Worm (Caenorhabditis elegans) whole organism, young adult: ENCODE results near the gene C16C10.1.
A peak's percentile ranks its signal among the peaks of the same experiment; 100 is the strongest.

Source experiments
- F23B12.7 ChIP-seq: sonication (generic microtip); optimal IDR thresholded peaks from 2 replicates; lab custom pipeline; 2017; ENCODE audit warnings: missing genetic modification characterization, mild to moderate bottlenecking, missing compliant biosample characterization, antibody characterized with exemption, moderate library complexity; ENCODE audit not compliant: insufficient read depth
- T07F8.4 ChIP-seq: sonication (generic microtip); optimal IDR thresholded peaks from 2 replicates; lab custom pipeline; 2016; ENCODE audit warnings: mild to moderate bottlenecking, missing genetic modification characterization, moderate library complexity, missing compliant biosample characterization
- bed-2 ChIP-seq: fragments of 200-800 bp; sonication (Bioruptor generic); IDR thresholded peaks from 2 replicates; pipeline ENCODE4 v1.3.6; 2022; ENCODE audit warnings: missing genetic modification reagents, missing genetic modification characterization, missing compliant biosample characterization
- egrh-3 ChIP-seq: fragments of 200-800 bp; sonication (Bioruptor generic); IDR thresholded peaks from 2 replicates; pipeline ENCODE4 v1.3.6; 2022; ENCODE audit warnings: missing genetic modification reagents, missing genetic modification characterization, missing compliant biosample characterization
- let-526 ChIP-seq: fragments of 200-800 bp; sonication (Bioruptor generic); IDR thresholded peaks from 2 replicates; pipeline ENCODE4 v1.3.6; 2022; ENCODE audit warnings: missing genetic modification reagents, missing genetic modification characterization, missing compliant biosample characterization
- nfyb-1 ChIP-seq: fragments of 200-800 bp; sonication (Bioruptor generic); IDR thresholded peaks from 2 replicates; pipeline ENCODE4 v1.3.6; 2022; ENCODE audit warnings: missing genetic modification reagents, missing genetic modification characterization, missing compliant biosample characterization
- nhr-27 ChIP-seq: fragments of 200-800 bp; sonication (Bioruptor generic); optimal IDR thresholded peaks from 2 replicates; lab custom pipeline; 2018; ENCODE audit warnings: mild to moderate bottlenecking, missing genetic modification characterization, moderate library complexity, missing compliant biosample characterization
- rcor-1 ChIP-seq: fragments of 200-800 bp; sonication (Bioruptor generic); IDR thresholded peaks from 2 replicates; pipeline ENCODE4 v1.3.6; 2022; ENCODE audit warnings: missing genetic modification reagents, missing genetic modification characterization, missing compliant biosample characterization
- zfh-2 ChIP-seq: fragments of 200-800 bp; sonication (Bioruptor generic); conservative IDR thresholded peaks from 2 replicates; pipeline ENCODE4 v1.3.6; 2022; ENCODE audit warnings: missing genetic modification reagents, missing genetic modification characterization, missing compliant biosample characterization

Gene C16C10.1

ce11 chrIII:4143170-4143569 lies 38.1 kb downstream of the C16C10.1 start:
- TF ChIP-seq T07F8.4 (no peak), nfyb-1 (0 out of 2 replicates have a peak, but pooled peaks have one; percentile 40)

ce11 chrIII:4137180-4137579 lies 44.1 kb downstream of the C16C10.1 start:
- TF ChIP-seq let-526 (GFP tag; lab: Robert Waterston, UW) = no peak

ce11 chrIII:4134059-4134458 lies 47.2 kb downstream of the C16C10.1 start:
- TF ChIP-seq F23B12.7 (tag; lab: Kevin White, UChicago) (no peak), nhr-27 (tag; lab: Kevin White, UChicago) (no peak), zfh-2 (GFP tag; lab: Robert Waterston, UW) (peak; percentile 88), egrh-3 (GFP tag; lab: Robert Waterston, UW) (peak; percentile 58; the same call in 1 of the 2 replicates), bed-2 (GFP tag; lab: Robert Waterston, UW) (0 out of 2 replicates have a peak, but pooled peaks have one; percentile 58)

- TF ChIP-seq rcor-1 (GFP tag; lab: Robert Waterston, UW) (no peak), nfyb-1 (peak; percentile 59)
Observed at ce11 chrIII:4131814-4132555, 49.3 kb downstream of the C16C10.1 start.
